Worm (Caenorhabditis elegans) whole organism, L4 larva: ENCODE data around the gene ldh-1.

Source experiments
- R02D3.7 ChIP-seq: fragments of 150-350 bp; sonication (generic microtip); optimal IDR thresholded peaks from 3 replicates; lab custom pipeline; 2014; ENCODE audit warnings: missing biosample characterization, missing genetic modification characterization
- ces-1 ChIP-seq: fragments of 150-350 bp; sonication (generic microtip); optimal IDR thresholded peaks from 4 replicates; lab custom pipeline; 2014; ENCODE audit warnings: missing biosample characterization, missing genetic modification reagents, missing genetic modification characterization
- egl-27 ChIP-seq: sonication (generic microtip); optimal IDR thresholded peaks from 3 replicates; lab custom pipeline; 2017; ENCODE audit warnings: missing biosample characterization, missing genetic modification reagents, missing genetic modification characterization
- hlh-30 ChIP-seq: sonication (generic microtip); optimal IDR thresholded peaks from 2 replicates; lab custom pipeline; 2017; ENCODE audit warnings: antibody characterized with exemption, mild to moderate bottlenecking, missing genetic modification characterization, missing compliant biosample characterization; ENCODE audit not compliant: insufficient read depth
- lin-39 ChIP-seq: fragments of 150-350 bp; optimal IDR thresholded peaks from 2 replicates; lab custom pipeline; 2014; ENCODE audit warnings: missing biosample characterization, missing genetic modification reagents, missing genetic modification characterization
- lir-3 ChIP-seq: sonication (generic microtip); optimal IDR thresholded peaks from 2 replicates; lab custom pipeline; 2016; ENCODE audit warnings: mild to moderate bottlenecking, missing genetic modification characterization, missing compliant biosample characterization
- zfp-2 ChIP-seq: sonication (generic microtip); optimal IDR thresholded peaks from 2 replicates; lab custom pipeline; 2016; ENCODE audit warnings: mild to moderate bottlenecking, missing genetic modification characterization, missing compliant biosample characterization

DNA sequence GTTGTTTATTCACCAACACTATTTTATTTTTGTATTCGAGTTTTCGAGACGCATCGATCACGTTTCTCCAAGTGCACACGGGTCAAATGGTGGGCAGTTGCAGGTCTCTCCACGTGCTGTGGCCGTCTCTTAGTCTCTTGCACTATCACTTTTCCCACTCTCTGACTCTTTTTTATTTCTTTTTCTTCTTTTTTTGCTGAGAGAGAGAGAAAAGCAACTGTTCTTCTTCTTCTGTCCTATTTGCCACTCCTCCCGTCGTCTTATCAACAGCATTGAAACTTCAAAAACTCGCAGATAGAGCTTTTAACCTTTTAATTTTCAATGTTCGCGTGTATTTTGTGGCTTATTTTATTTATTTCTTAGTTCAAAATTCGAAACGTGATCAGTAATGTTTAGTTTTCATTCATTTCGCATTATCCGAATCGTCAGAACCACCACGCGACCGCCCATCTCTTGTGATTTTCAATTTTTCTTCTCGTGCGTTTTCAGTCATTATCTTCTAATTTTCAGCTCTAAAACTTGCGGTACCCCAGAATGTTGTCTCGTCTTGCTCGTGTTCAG, 4.6 kb downstream of the ldh-1 start, which contains the start of gene alh-8:
- no peak for TF ChIP-seq ces-1 (GFP tag; lab: Kevin White, UChicago)
- TF ChIP-seq R02D3.7 (tag; lab: Kevin White, UChicago): no peak
- TF ChIP-seq hlh-30 (tag; lab: Kevin White, UChicago): peak; percentile 97
- no peak for TF ChIP-seq egl-27 (tag; lab: Kevin White, UChicago)
- no peak for TF ChIP-seq lin-39 (tag; lab: Kevin White, UChicago)
- TF ChIP-seq zfp-2 (tag; lab: Kevin White, UChicago): no peak
- no peak for TF ChIP-seq lir-3 (tag; lab: Kevin White, UChicago)
